Worm (Caenorhabditis elegans) whole organism, early embryonic: ENCODE results near the gene T03F6.9.

Experiments used
- F13C5.2 ChIP-seq: sonication (generic microtip); optimal IDR thresholded peaks from 2 replicates; lab custom pipeline; 2017; ENCODE audit warnings: mild to moderate bottlenecking, missing genetic modification characterization, inconsistent platforms, missing compliant biosample characterization
- aly-1 ChIP-seq: sonication (generic microtip); optimal IDR thresholded peaks from 2 replicates; lab custom pipeline; 2016; ENCODE audit warnings: missing genetic modification characterization, missing compliant biosample characterization
- ama-1 ChIP-seq: fragments of 150-350 bp; optimal IDR thresholded peaks from 2 replicates; lab custom pipeline; 2014
- ceh-13 ChIP-seq: fragments of 200-800 bp; sonication (Bioruptor generic); optimal IDR thresholded peaks from 2 replicates; lab custom pipeline; 2018; ENCODE audit warnings: mild to moderate bottlenecking, missing genetic modification characterization, missing compliant biosample characterization
- ceh-36 ChIP-seq: sonication (generic microtip); optimal IDR thresholded peaks from 2 replicates; lab custom pipeline; 2016; ENCODE audit warnings: missing genetic modification characterization, inconsistent platforms, missing compliant biosample characterization
- flt-1 ChIP-seq: fragments of 200-800 bp; sonication (Bioruptor generic); IDR thresholded peaks from 2 replicates; pipeline ENCODE4 v1.3.6; 2022; ENCODE audit warnings: missing genetic modification characterization, missing compliant biosample characterization
- hmbx-1 ChIP-seq: sonication (generic microtip); optimal IDR thresholded peaks from 2 replicates; lab custom pipeline; 2016; ENCODE audit warnings: mild to moderate bottlenecking, missing genetic modification characterization, missing compliant biosample characterization
- pes-1 ChIP-seq: fragments of 200-800 bp; sonication (Bioruptor generic); IDR thresholded peaks from 2 replicates; pipeline ENCODE4 v1.3.6; 2022; ENCODE audit warnings: missing genetic modification reagents, missing genetic modification characterization, missing compliant biosample characterization
- sea-1 ChIP-seq: fragments of 200-800 bp; sonication (Bioruptor generic); conservative IDR thresholded peaks from 2 replicates; pipeline ENCODE4 v1.3.6; 2022; ENCODE audit warnings: missing genetic modification characterization, missing compliant biosample characterization
- tbx-11 ChIP-seq: fragments of 200-800 bp; sonication (Bioruptor generic); IDR thresholded peaks from 2 replicates; pipeline ENCODE4 v1.3.6; 2022; ENCODE audit warnings: missing genetic modification characterization, missing compliant biosample characterization
- tbx-37 ChIP-seq: fragments of 200-800 bp; sonication (Bioruptor generic); conservative IDR thresholded peaks from 2 replicates; pipeline ENCODE4 v1.3.6; 2022; ENCODE audit warnings: missing genetic modification reagents, missing genetic modification characterization, missing compliant biosample characterization
- tra-4 ChIP-seq: sonication (generic microtip); optimal IDR thresholded peaks from 2 replicates; lab custom pipeline; 2017; ENCODE audit warnings: missing genetic modification characterization, missing compliant biosample characterization

DNA sequence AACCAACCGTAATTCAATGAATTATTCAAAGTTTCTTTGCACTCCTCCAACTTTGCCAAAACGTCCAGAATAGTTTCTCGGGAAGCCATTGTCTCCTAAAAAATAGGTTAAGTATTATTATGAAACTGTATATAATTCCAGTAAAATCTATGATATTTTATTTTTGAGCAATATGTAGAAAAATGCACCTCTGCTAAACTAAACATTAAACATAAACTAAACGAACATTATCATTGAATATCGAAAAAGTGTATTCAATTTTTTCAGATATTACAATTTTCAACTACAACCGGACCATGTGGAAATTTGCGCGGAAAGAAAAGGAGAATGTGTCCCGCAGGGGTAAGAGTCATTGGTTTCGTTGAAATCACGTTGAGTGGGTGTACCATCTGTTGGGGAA, 31.2 kb downstream of the T03F6.9 start, which contains the start of gene F53A2.3:
- TF ChIP-seq tbx-11 (GFP tag; lab: Robert Waterston, UW): no peak
- TF ChIP-seq ceh-36 (tag; lab: Kevin White, UChicago): no peak
- TF ChIP-seq ama-1 (lab: Kevin White, UChicago): no peak
- no peak for TF ChIP-seq sea-1 (GFP tag; lab: Robert Waterston, UW)
- TF ChIP-seq hmbx-1 (tag; lab: Kevin White, UChicago): no peak
- no peak for TF ChIP-seq flt-1 (GFP tag; lab: Robert Waterston, UW)
- TF ChIP-seq ceh-13 (GFP tag; lab: Kevin White, UChicago): no peak
- TF ChIP-seq aly-1 (tag; lab: Kevin White, UChicago): no peak
- TF ChIP-seq tbx-37 (GFP tag; lab: Robert Waterston, UW): no peak
- TF ChIP-seq tra-4 (tag; lab: Kevin White, UChicago): no peak
- TF ChIP-seq F13C5.2 (tag; lab: Kevin White, UChicago): no peak
- TF ChIP-seq pes-1 (GFP tag; lab: Robert Waterston, UW): no peak
